Fruit fly (Drosophila melanogaster): Measurements from ENCODE around the gene Sfmbt.

Sfmbt gene

dm6 chr2L:13145035-13145683 is 31.4 kb downstream of the Sfmbt start (continued):
- TF ChIP-seq zen (tag; optimal IDR thresholded peaks at IDR 0.05) (no peak), CG8765 (GFP tag; IDR thresholded peaks at IDR 0.05) (no peak), Sox100B (GFP tag; optimal IDR thresholded peaks at IDR 0.05) (peak; percentile 66), CG14014 (GFP tag; IDR thresholded peaks at IDR 0.05) (peak; percentile 89), cato (GFP tag; optimal IDR thresholded peaks at IDR 0.05; ENCODE audit: borderline replicate concordance) (peak; percentile 30), D19B (GFP tag; optimal IDR thresholded peaks at IDR 0.05) (peak; percentile 82), bigmax (GFP tag; optimal IDR thresholded peaks at IDR 0.05) (no peak), CG34422 (GFP tag; IDR thresholded peaks at IDR 0.05) (peak; percentile 79), tgo (GFP tag; IDR thresholded peaks at IDR 0.05) (peak; percentile 84), ems (GFP tag; optimal IDR thresholded peaks at IDR 0.05) (peak; percentile 61), CG12155 (GFP tag; optimal IDR thresholded peaks at IDR 0.05) (peak; percentile 66), Drgx (GFP tag; IDR thresholded peaks at IDR 0.05) (peak; percentile 69; the same call in 1 of the 2 replicates), MESR4 (GFP tag; optimal IDR thresholded peaks at IDR 0.05) (no peak), mam (GFP tag; optimal IDR thresholded peaks at IDR 0.05) (peak; percentile 79), CG43689 (GFP tag; IDR thresholded peaks at IDR 0.05) (peak; percentile 49; the same call in 1 of the 2 replicates), CG30020 (tag; optimal IDR thresholded peaks at IDR 0.05) (no peak), sob (GFP tag; IDR thresholded peaks at IDR 0.05) (peak; percentile 88), CG6813 (GFP tag; optimal IDR thresholded peaks at IDR 0.05) (peak; percentile 67), chn (GFP tag; optimal IDR thresholded peaks at IDR 0.05) (peak; percentile 45), Eip74EF (GFP tag; optimal IDR thresholded peaks at IDR 0.05) (peak in 1 of 2 experiments; percentile 68), dan (GFP tag; IDR thresholded peaks at IDR 0.05) (no peak), Rx (GFP tag; IDR thresholded peaks at IDR 0.05) (peak; percentile 33; the same call in 1 of the 2 replicates), row (GFP tag; IDR thresholded peaks at IDR 0.05) (peak; percentile 88), CG15011 (GFP tag; optimal IDR thresholded peaks at IDR 0.05) (peak; percentile 71), trh (GFP tag; optimal IDR thresholded peaks at IDR 0.05) (no peak), corto (GFP tag; optimal IDR thresholded peaks at IDR 0.05) (no peak), pb (GFP tag; optimal IDR thresholded peaks at IDR 0.05) (peak; percentile 62), Ada2b (GFP tag; IDR thresholded peaks at IDR 0.05) (peak; percentile 81), Elba2 (GFP tag; optimal IDR thresholded peaks at IDR 0.05) (no peak), scrt (GFP tag; optimal IDR thresholded peaks at IDR 0.05) (peak; percentile 71), CG6854 (GFP tag; optimal IDR thresholded peaks at IDR 0.05) (peak; percentile 76), sc (optimal IDR thresholded peaks at IDR 0.05) (no peak), sc (GFP tag; optimal IDR thresholded peaks at IDR 0.05) (no peak), CG10267 (tag; optimal IDR thresholded peaks at IDR 0.05) (peak; percentile 54), gro (GFP tag; optimal IDR thresholded peaks at IDR 0.05) (peak; percentile 93), CG5245 (GFP tag; optimal IDR thresholded peaks at IDR 0.05) (peak; percentile 42), nerfin-2 (GFP tag; IDR thresholded peaks at IDR 0.05; ENCODE audit: partially characterized antibody) (no peak), wek (GFP tag; optimal IDR thresholded peaks at IDR 0.05) (no peak), CG7271 (tag; optimal IDR thresholded peaks at IDR 0.05) (no peak), crol (GFP tag; IDR thresholded peaks at IDR 0.05) (no peak), slbo (GFP tag; IDR thresholded peaks at IDR 0.05) (peak; percentile 91), CG18619 (GFP tag; optimal IDR thresholded peaks at IDR 0.05) (peak; percentile 68), CG6175 (GFP tag; IDR thresholded peaks at IDR 0.05) (0 out of 3 replicates have a peak, but pooled peaks have one; percentile 55), Neu2 (GFP tag; optimal IDR thresholded peaks at IDR 0.05; ENCODE audit: borderline replicate concordance) (no peak), CG3838 (GFP tag; optimal IDR thresholded peaks at IDR 0.05) (no peak), lab (GFP tag; optimal IDR thresholded peaks at IDR 0.05) (peak; percentile 90), tx (GFP tag; optimal IDR thresholded peaks at IDR 0.05) (peak; percentile 53), crc (GFP tag; optimal IDR thresholded peaks at IDR 0.05) (peak; percentile 47), CG30403 (GFP tag; optimal IDR thresholded peaks at IDR 0.05) (peak; percentile 82), CG18262 (tag; optimal IDR thresholded peaks at IDR 0.05) (peak; percentile 62)
